Worm (Caenorhabditis elegans) whole organism, late embryonic: Measurements from ENCODE around the gene F33H1.4.

ENCODE experiments used
- ceh-18 ChIP-seq: sonication (generic microtip); optimal IDR thresholded peaks from 2 replicates; lab custom pipeline; 2016; ENCODE audit warnings: missing genetic modification characterization, missing compliant biosample characterization
- ceh-22 ChIP-seq: sonication (generic microtip); optimal IDR thresholded peaks from 2 replicates; lab custom pipeline; 2017; ENCODE audit warnings: missing biosample characterization, missing genetic modification characterization
- fkh-6 ChIP-seq: sonication (generic microtip); optimal IDR thresholded peaks from 2 replicates; lab custom pipeline; 2016; ENCODE audit warnings: missing genetic modification characterization, missing compliant biosample characterization
- hlh-15 ChIP-seq: sonication (generic microtip); optimal IDR thresholded peaks from 2 replicates; lab custom pipeline; 2016; ENCODE audit warnings: missing genetic modification characterization, missing compliant biosample characterization
- nfya-1 ChIP-seq: sonication (generic microtip); optimal IDR thresholded peaks from 2 replicates; lab custom pipeline; 2017; ENCODE audit warnings: missing genetic modification characterization, mild to moderate bottlenecking, missing compliant biosample characterization, antibody characterized with exemption, moderate library complexity
- npax-4 ChIP-seq: sonication (generic microtip); optimal IDR thresholded peaks from 2 replicates; lab custom pipeline; 2016; ENCODE audit warnings: missing genetic modification characterization, missing compliant biosample characterization
- pqm-1 ChIP-seq: sonication (generic microtip); optimal IDR thresholded peaks from 2 replicates; lab custom pipeline; 2016; ENCODE audit warnings: missing genetic modification characterization, missing compliant biosample characterization
- unc-86 ChIP-seq: sonication (generic microtip); optimal IDR thresholded peaks from 2 replicates; lab custom pipeline; 2016; ENCODE audit warnings: missing genetic modification characterization, missing compliant biosample characterization

ce11 chrII:10198486-10198885, 24.0 kb downstream of the F33H1.4 start:
- TF ChIP-seq npax-4 (no peak), ceh-22 (no peak), unc-86 (no peak), nfya-1 (tag; lab: Kevin White, UChicago) (no peak), hlh-15 (tag; lab: Kevin White, UChicago) (no peak), ceh-18 (tag; lab: Kevin White, UChicago) (no peak), pqm-1 (tag; lab: Kevin White, UChicago) (no peak), fkh-6 (no peak)
